Worm (Caenorhabditis elegans): ENCODE measurements around the gene nhr-97.

nhr-97 gene

ce11 chrIV:9718396-9718795 lies 39.0 kb upstream of the nhr-97 start (continued):
- TF ChIP-seq fkh-10 (GFP tag; optimal IDR thresholded peaks at IDR 0.05) (no peak), mep-1 (tag; optimal IDR thresholded peaks at IDR 0.05) (peak; percentile 83), ceh-32 (tag; optimal IDR thresholded peaks at IDR 0.05; ENCODE audit: poor library complexity) (no peak), pha-4 (GFP tag; IDR thresholded peaks at IDR 0.05) (0 out of 2 replicates have a peak, but pooled peaks have one; percentile 44), pha-4 (tag; optimal IDR thresholded peaks at IDR 0.05) (no peak), unc-130 (GFP tag; optimal IDR thresholded peaks at IDR 0.05) (no peak), skn-1 (tag; optimal IDR thresholded peaks at IDR 0.05) (no peak), ZK337.2 (GFP tag; IDR thresholded peaks at IDR 0.05) (no peak), ztf-7 (tag; optimal IDR thresholded peaks at IDR 0.05) (peak; percentile 15), zag-1 (tag; optimal IDR thresholded peaks at IDR 0.05) (no peak), lin-29 (GFP tag; IDR thresholded peaks at IDR 0.05) (0 out of 2 replicates have a peak, but pooled peaks have one; percentile 14), ztf-11 (tag; optimal IDR thresholded peaks at IDR 0.05) (no peak), daf-8 (GFP tag; IDR thresholded peaks at IDR 0.05) (no peak), lin-13 (GFP tag; optimal IDR thresholded peaks at IDR 0.05) (peak; percentile 45), ZK546.5 (tag; optimal IDR thresholded peaks at IDR 0.05) (no peak), madf-5 (GFP tag; IDR thresholded peaks at IDR 0.05) (no peak), hlh-11 (tag; optimal IDR thresholded peaks at IDR 0.05) (peak; percentile 90), mxl-2 (GFP tag; conservative IDR thresholded peaks at IDR 0.05) (no peak), nhr-237 (tag; optimal IDR thresholded peaks at IDR 0.05) (no peak), php-3 (GFP tag; IDR thresholded peaks at IDR 0.05) (no peak), nhr-48 (tag; optimal IDR thresholded peaks at IDR 0.05) (peak; percentile 84), unc-62 (GFP tag; optimal IDR thresholded peaks at IDR 0.05 in 1 of 2) (peak in 1 of 2 experiments; percentile 97), unc-62 (tag; optimal IDR thresholded peaks at IDR 0.05) (no peak), mdl-1 (tag; optimal IDR thresholded peaks at IDR 0.05) (peak; percentile 27 to 84), lin-39 (tag; optimal IDR thresholded peaks at IDR 0.05) (no peak), attf-4 (tag; optimal IDR thresholded peaks at IDR 0.05) (no peak), duxl-1 (tag; optimal IDR thresholded peaks at IDR 0.05; ENCODE audit: poor library complexity) (peak; percentile 14), ceh-20 (GFP tag; IDR thresholded peaks at IDR 0.05) (peak; percentile 76), nhr-10 (tag; optimal IDR thresholded peaks at IDR 0.05) (peak; percentile 27), nhr-6 (tag; optimal IDR thresholded peaks at IDR 0.05) (peak; percentile 26), sdz-12 (GFP tag; optimal IDR thresholded peaks at IDR 0.05) (no peak), hmg-1.1 (GFP tag; IDR thresholded peaks at IDR 0.05) (no peak; the same call in 1 of the 2 replicates), ceh-44 (GFP tag; IDR thresholded peaks at IDR 0.05) (no peak), aly-2 (tag; optimal IDR thresholded peaks at IDR 0.05) (no peak), tag-97 (GFP tag; IDR thresholded peaks at IDR 0.05) (no peak), egl-43 (GFP tag; IDR thresholded peaks at IDR 0.05) (no peak), gei-8 (GFP tag; optimal IDR thresholded peaks at IDR 0.05) (no peak), nhr-11 (tag; optimal IDR thresholded peaks at IDR 0.05) (peak; percentile 57), dmd-9 (GFP tag; IDR thresholded peaks at IDR 0.05) (no peak), mxl-3 (GFP tag; optimal IDR thresholded peaks at IDR 0.05) (peak; percentile 76), Y105C5A.15 (GFP tag; IDR thresholded peaks at IDR 0.05) (no peak), dpl-1 (GFP tag; optimal IDR thresholded peaks at IDR 0.05) (peak; percentile 38), lin-15B (tag; optimal IDR thresholded peaks at IDR 0.05) (no peak), vab-7 (GFP tag; IDR thresholded peaks at IDR 0.05) (no peak), D1046.2 (GFP tag; IDR thresholded peaks at IDR 0.05) (no peak), daf-16 (GFP tag; optimal IDR thresholded peaks at IDR 0.05) (no peak), daf-16 (tag; optimal IDR thresholded peaks at IDR 0.05) (peak; percentile 56), nhr-102 (tag; optimal IDR thresholded peaks at IDR 0.05) (no peak), ceh-62 (tag; optimal IDR thresholded peaks at IDR 0.05) (no peak), spr-3 (GFP tag; optimal IDR thresholded peaks at IDR 0.05) (no peak), egl-27 (tag; optimal IDR thresholded peaks at IDR 0.05) (no peak), snpc-4 (tag; optimal IDR thresholded peaks at IDR 0.05) (no peak), jun-1 (tag; optimal IDR thresholded peaks at IDR 0.05) (peak; percentile 18), F44E2.7 (GFP tag; IDR thresholded peaks at IDR 0.05) (no peak)
